Worm (Caenorhabditis elegans) whole organism, midembryonic: Measurements from ENCODE around the gene nhr-280.
"Not testable (repeated sequence)": the region's sequence is repeated elsewhere in the genome, so short reads cannot be mapped to it uniquely, and the experiment has no call there.

Experiments
- T22C8.4 ChIP-seq: fragments of 200-800 bp; sonication (Bioruptor generic); IDR thresholded peaks from 2 replicates; pipeline ENCODE4 v1.3.6; 2022; ENCODE audit warnings: missing genetic modification characterization, missing compliant biosample characterization
- cog-1 ChIP-seq: sonication (generic microtip); optimal IDR thresholded peaks from 2 replicates; lab custom pipeline; 2016; ENCODE audit warnings: missing genetic modification characterization, missing compliant biosample characterization
- flt-1 ChIP-seq: fragments of 200-800 bp; sonication (Bioruptor generic); IDR thresholded peaks from 2 replicates; pipeline ENCODE4 v1.3.6; 2022; ENCODE audit warnings: missing genetic modification characterization, missing compliant biosample characterization
- klf-2 ChIP-seq: fragments of 200-800 bp; sonication (Bioruptor generic); conservative IDR thresholded peaks from 2 replicates; pipeline ENCODE4 v1.3.6; 2022; ENCODE audit warnings: missing genetic modification reagents, missing genetic modification characterization, missing compliant biosample characterization
- med-1 ChIP-seq: sonication (generic microtip); optimal IDR thresholded peaks from 2 replicates; lab custom pipeline; 2017; ENCODE audit warnings: missing genetic modification characterization, mild to moderate bottlenecking, missing compliant biosample characterization, antibody characterized with exemption, missing genetic modification reagents; ENCODE audit not compliant: insufficient read depth
- ref-1 ChIP-seq: fragments of 200-800 bp; sonication (Bioruptor generic); conservative IDR thresholded peaks from 2 replicates; pipeline ENCODE4 v1.3.6; 2022; ENCODE audit warnings: missing genetic modification reagents, missing genetic modification characterization, missing compliant biosample characterization
- tab-1 ChIP-seq: fragments of 200-800 bp; sonication (Bioruptor generic); IDR thresholded peaks from 2 replicates; pipeline ENCODE4 v1.3.6; 2022; ENCODE audit warnings: missing genetic modification characterization, missing compliant biosample characterization
- ztf-23 ChIP-seq: fragments of 200-800 bp; sonication (Bioruptor generic); IDR thresholded peaks from 2 replicates; pipeline ENCODE4 v1.3.6; 2022; ENCODE audit warnings: missing genetic modification reagents, missing genetic modification characterization, missing compliant biosample characterization
- ztf-29 ChIP-seq: fragments of 200-800 bp; sonication (Bioruptor generic); IDR thresholded peaks from 2 replicates; pipeline ENCODE4 v1.3.6; 2022; ENCODE audit warnings: missing genetic modification reagents, missing genetic modification characterization, missing compliant biosample characterization

nhr-280 gene

DNA sequence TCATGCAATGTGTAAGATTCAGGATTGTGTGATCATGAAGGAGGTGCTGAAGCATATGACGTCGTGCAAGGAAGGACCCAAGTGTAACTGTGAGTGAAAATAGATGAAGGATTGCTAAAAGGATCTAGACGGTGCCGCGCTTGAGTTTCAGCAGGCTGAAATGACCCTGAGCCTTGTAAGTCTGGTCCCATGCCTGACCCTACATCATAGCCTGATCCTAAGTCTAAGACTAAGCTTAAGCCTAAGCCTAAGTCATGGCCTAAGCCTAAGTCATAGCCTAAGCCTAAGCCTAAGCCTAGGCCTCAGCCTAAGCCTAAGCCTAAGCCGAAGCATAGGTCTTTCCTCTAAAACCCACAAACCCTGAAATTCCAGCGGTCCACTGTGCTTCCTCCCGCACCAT is 12.7 kb downstream of the nhr-280 start:
- no peak for TF ChIP-seq flt-1 (GFP tag; lab: Robert Waterston, UW)
- no peak for TF ChIP-seq ztf-29
- no peak for TF ChIP-seq klf-2 (GFP tag; lab: Robert Waterston, UW)
- TF ChIP-seq tab-1 (GFP tag; lab: Robert Waterston, UW), result no peak
- no peak for TF ChIP-seq ztf-23
- no peak for TF ChIP-seq T22C8.4 (GFP tag; lab: Robert Waterston, UW)
- no peak for TF ChIP-seq cog-1 (tag; lab: Kevin White, UChicago)
- TF ChIP-seq med-1, result no peak
- no peak for TF ChIP-seq ref-1 (GFP tag; lab: Robert Waterston, UW)

DNA sequence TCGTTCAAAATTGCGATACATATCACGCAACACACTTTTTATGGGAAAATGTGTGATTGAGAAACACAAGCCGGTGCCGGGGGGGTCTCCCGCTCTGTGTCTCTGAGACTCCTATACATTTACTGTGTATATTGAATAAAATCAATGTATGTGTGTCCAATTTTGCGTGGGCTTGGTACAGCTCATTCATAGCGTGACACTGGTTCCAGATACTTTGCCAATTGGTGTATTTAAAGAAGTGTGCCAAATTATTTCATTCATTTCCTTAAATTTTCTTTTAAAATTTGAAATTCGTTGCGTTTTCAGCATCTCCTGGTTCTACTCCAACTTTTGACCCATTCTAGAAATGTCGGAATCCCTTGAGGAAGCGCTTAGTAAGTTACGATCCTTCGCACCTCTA is 13.3 kb downstream of the nhr-280 start, which contains the start of gene C29F9.5:
Gene C29F9.5, plus strand, starts transcription at position 301 of the 400 bp plus-strand sequence.
- TF ChIP-seq klf-2 (GFP tag; lab: Robert Waterston, UW) (no peak), med-1 (no peak), cog-1 (tag; lab: Kevin White, UChicago) (no peak), T22C8.4 (GFP tag; lab: Robert Waterston, UW) (no peak), tab-1 (GFP tag; lab: Robert Waterston, UW) (no peak), ztf-29 (no peak), ztf-23 (no peak), ref-1 (GFP tag; lab: Robert Waterston, UW) (no peak), flt-1 (GFP tag; lab: Robert Waterston, UW) (no peak)

ce11 chrIII:114603-115002 is 15.9 kb downstream of the nhr-280 start, which contains the start of gene C29F9.6:
Gene C29F9.6, plus strand, starts transcription at chrIII:114903.
- TF ChIP-seq ztf-29 (no peak), med-1 (no peak), cog-1 (tag; lab: Kevin White, UChicago) (no peak)

- not testable (repeated sequence) for TF ChIP-seq ref-1, klf-2, flt-1 (GFP tag; lab: Robert Waterston, UW)
Measured at ce11 chrIII:98822-99221, 31.7 kb downstream of the nhr-280 start, which contains the start of gene C29F9.9. Gene C29F9.9, minus strand, starts transcription at chrIII:98922.

DNA sequence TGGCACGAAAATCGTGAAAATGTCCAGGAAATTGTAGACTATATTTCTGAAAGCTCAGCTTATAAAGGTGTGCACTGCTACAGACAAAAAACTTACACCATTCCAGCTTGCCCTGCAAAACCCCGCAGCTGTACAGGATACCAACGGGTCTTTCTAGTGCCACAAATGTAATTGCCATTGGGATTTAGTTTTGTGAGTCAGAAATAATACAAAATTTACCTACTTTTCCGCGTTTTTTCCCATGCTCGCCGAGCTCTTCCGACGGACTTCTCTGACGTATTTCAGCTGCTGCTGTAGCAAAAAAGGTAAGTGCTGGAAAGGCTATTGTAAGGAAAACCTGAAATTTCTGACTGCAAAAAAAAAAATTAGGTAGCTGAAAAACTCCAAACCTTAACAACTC is 33.5 kb downstream of the nhr-280 start, which contains the start of gene C29F9.8:
Gene C29F9.8, minus strand, starts transcription at position 101 of the 400 bp plus-strand sequence.
- TF ChIP-seq ztf-29; cog-1 (tag; lab: Kevin White, UChicago); ztf-23: not testable (repeated sequence)

ce11 chrIII:96196-96595 is 34.4 kb downstream of the nhr-280 start:
- TF ChIP-seq ztf-23 (no peak), ref-1 (GFP tag; lab: Robert Waterston, UW) (no peak), flt-1 (GFP tag; lab: Robert Waterston, UW) (no peak), tab-1 (GFP tag; lab: Robert Waterston, UW) (no peak)

DNA sequence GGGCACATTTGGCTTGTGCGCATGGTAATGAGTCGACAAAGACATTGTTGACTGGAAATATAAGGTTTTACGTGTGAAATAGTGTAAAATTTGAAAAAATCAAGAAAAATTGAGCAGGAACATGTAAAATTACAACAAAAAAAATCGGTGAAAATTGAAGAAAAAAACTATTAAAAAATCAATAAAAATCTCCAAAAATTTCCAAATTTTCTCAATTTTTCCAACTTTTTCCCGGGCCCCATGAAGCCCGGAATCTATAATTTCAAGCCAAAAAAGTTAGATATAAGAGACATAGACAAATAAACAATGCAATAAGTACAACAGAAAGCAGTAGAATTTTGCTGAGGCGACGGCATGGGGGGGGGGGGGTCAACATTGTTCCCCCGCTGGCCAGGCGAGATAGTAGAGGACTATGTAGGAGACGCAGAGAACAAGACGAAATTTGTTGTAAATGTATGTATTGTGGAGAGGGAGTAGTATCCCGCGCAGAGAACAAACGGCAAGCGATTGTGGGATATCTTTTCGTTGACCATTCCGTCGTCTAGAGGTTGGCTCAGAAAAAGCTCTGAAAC is 35.7 kb downstream of the nhr-280 start, which contains the start of gene pat-4:
Gene pat-4, minus strand, starts transcription at position 51 of the 572 bp plus-strand sequence.
- TF ChIP-seq tab-1 (GFP tag; lab: Robert Waterston, UW) (no peak), ztf-23 (no peak), T22C8.4 (GFP tag; lab: Robert Waterston, UW) (no peak), ztf-29 (no peak)

ce11 chrIII:92247-92646 is 38.3 kb downstream of the nhr-280 start:
- TF ChIP-seq ztf-29 (no peak), ztf-23 (no peak), klf-2 (GFP tag; lab: Robert Waterston, UW) (no peak), ref-1 (GFP tag; lab: Robert Waterston, UW) (no peak), T22C8.4 (GFP tag; lab: Robert Waterston, UW) (no peak), cog-1 (tag; lab: Kevin White, UChicago) (no peak), flt-1 (GFP tag; lab: Robert Waterston, UW) (no peak)

- TF ChIP-seq tab-1 (GFP tag; lab: Robert Waterston, UW), result peak; percentile 69; the same call in 1 of the 2 replicates
- TF ChIP-seq ref-1 (GFP tag; lab: Robert Waterston, UW), result peak; percentile 44; the same call in 1 of the 2 replicates
- no peak for TF ChIP-seq klf-2 (GFP tag; lab: Robert Waterston, UW)
- 0 out of 2 replicates have a peak, but pooled peaks have one; percentile 26 for TF ChIP-seq ztf-29
- TF ChIP-seq cog-1 (tag; lab: Kevin White, UChicago), result no peak
- 0 out of 2 replicates have a peak, but pooled peaks have one; percentile 35 for TF ChIP-seq ztf-23
- 0 out of 2 replicates have a peak, but pooled peaks have one; percentile 28 for TF ChIP-seq T22C8.4 (GFP tag; lab: Robert Waterston, UW)
- TF ChIP-seq med-1, result no peak
- TF ChIP-seq flt-1 (GFP tag; lab: Robert Waterston, UW), result peak; percentile 81
Measured at ce11 chrIII:89155-89554, 41.4 kb downstream of the nhr-280 start.

ce11 chrIII:87183-87582 is 43.4 kb downstream of the nhr-280 start, which contains the start of the genes F54C4.4 and mrpl-40:
Gene F54C4.4, minus strand, starts transcription at chrIII:87381.
Gene mrpl-40, plus strand, starts transcription at chrIII:87559.
- TF ChIP-seq ref-1 (GFP tag; lab: Robert Waterston, UW) (no peak), cog-1 (tag; lab: Kevin White, UChicago) (peak; percentile 33), T22C8.4 (GFP tag; lab: Robert Waterston, UW) (peak; percentile 86)

ce11 chrIII:86316-86715 is 44.2 kb downstream of the nhr-280 start, which contains the start of gene attf-3:
Gene attf-3, minus strand, starts transcription at chrIII:86384.
- TF ChIP-seq ztf-23 (no peak), klf-2 (GFP tag; lab: Robert Waterston, UW) (no peak), T22C8.4 (GFP tag; lab: Robert Waterston, UW) (no peak), med-1 (no peak), ztf-29 (no peak), cog-1 (tag; lab: Kevin White, UChicago) (peak; percentile 61), tab-1 (GFP tag; lab: Robert Waterston, UW) (no peak)
